Fruit fly (Drosophila melanogaster): Measurements from ENCODE around the gene CG3862.

CG3862 gene

DNA sequence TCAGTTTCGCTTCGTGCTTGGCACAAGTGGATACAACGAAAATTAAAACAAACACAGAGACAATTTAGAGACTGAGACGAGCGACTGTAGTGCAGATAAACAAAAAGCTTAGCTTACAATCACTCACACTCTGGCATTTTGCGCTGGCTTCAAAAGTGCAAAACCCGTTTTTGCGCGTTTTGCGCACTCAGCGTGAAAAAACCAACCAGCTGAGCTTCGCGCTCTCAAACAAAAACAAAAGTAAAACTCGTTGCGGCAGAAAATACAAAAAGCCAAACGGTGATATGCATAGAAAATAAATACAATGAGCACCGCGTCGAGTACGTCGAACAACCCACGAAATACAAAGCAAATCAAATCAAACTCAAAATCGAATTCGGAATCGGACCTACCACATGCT is 15.1 kb upstream of the CG3862 start:
- TF ChIP-seq br (GFP tag; optimal IDR thresholded peaks at IDR 0.05) (no peak), Rel (GFP tag; optimal IDR thresholded peaks at IDR 0.05) (no peak), Rel (tag; optimal IDR thresholded peaks at IDR 0.05) (no peak), CG9705 (GFP tag; optimal IDR thresholded peaks at IDR 0.05) (no peak), fru (GFP tag; optimal IDR thresholded peaks at IDR 0.05) (no peak), sage (GFP tag; optimal IDR thresholded peaks at IDR 0.05) (no peak), Vsx2 (GFP tag; optimal IDR thresholded peaks at IDR 0.05; ENCODE audit: partially characterized antibody) (no peak), Hnf4 (GFP tag; optimal IDR thresholded peaks at IDR 0.05) (no peak), N (GFP tag; optimal IDR thresholded peaks at IDR 0.05) (no peak), HLH106 (tag; optimal IDR thresholded peaks at IDR 0.05) (no peak), OdsH (GFP tag; optimal IDR thresholded peaks at IDR 0.05) (no peak), psq (GFP tag; optimal IDR thresholded peaks at IDR 0.05) (no peak), foxo (GFP tag; optimal IDR thresholded peaks at IDR 0.05) (no peak), Myc (optimal IDR thresholded peaks at IDR 0.05) (no peak), GATAd (GFP tag; optimal IDR thresholded peaks at IDR 0.05) (no peak), CrebA (GFP tag; optimal IDR thresholded peaks at IDR 0.05; ENCODE audit: borderline replicate concordance) (no peak), Hr78 (GFP tag; optimal IDR thresholded peaks at IDR 0.05) (no peak)

DNA sequence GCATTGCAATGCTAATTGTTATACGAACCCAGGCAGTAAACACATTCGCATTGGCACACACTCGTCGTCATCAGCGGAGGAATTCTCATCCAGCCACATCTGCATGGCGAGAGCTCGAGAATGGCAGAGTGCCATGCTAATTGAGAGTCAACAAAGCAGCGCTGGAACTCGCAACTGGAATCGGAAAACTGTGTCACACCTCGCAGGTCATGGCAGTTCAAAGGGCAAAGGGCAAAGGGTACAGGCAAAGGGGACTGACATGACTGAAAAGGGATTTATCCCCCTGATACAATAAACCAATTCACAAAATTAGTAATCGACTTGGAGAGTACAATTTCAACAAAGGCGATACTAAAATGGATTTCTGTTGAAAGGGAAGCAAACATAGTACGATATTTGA is 14.4 kb upstream of the CG3862 start:
- TF ChIP-seq h (GFP tag; optimal IDR thresholded peaks at IDR 0.05) (no peak), Hnf4 (GFP tag; optimal IDR thresholded peaks at IDR 0.05) (no peak), CrebA (GFP tag; optimal IDR thresholded peaks at IDR 0.05; ENCODE audit: borderline replicate concordance) (no peak), brk (GFP tag; optimal IDR thresholded peaks at IDR 0.05) (no peak)

DNA sequence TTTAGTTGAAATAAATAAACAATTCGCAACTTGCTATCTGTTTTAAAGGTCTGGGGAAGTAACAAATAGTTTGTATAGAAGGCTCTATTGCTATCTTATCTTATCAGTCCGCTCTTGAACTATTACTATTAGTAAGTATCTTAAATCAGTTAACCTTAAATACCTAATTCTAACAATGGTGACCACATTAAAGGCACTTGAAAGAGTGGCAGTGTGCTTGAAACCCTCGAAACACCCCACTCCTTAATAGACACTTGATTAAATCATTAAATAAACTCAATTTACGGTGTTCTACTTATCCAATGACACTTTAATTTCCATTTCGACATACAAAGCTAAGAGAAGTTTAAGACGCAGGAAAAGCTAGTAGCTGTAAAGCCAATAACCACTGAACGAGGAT is 13.1 kb upstream of the CG3862 start:
- no peak for TF ChIP-seq Abd-B (GFP tag; optimal IDR thresholded peaks at IDR 0.05)
- TF ChIP-seq sage (GFP tag; optimal IDR thresholded peaks at IDR 0.05), result no peak
- no peak for TF ChIP-seq foxo (GFP tag; optimal IDR thresholded peaks at IDR 0.05)
- TF ChIP-seq HLH106 (tag; optimal IDR thresholded peaks at IDR 0.05), result no peak
- no peak for TF ChIP-seq brk (GFP tag; optimal IDR thresholded peaks at IDR 0.05)
- no peak for TF ChIP-seq woc (GFP tag; optimal IDR thresholded peaks at IDR 0.05)
- no peak for TF ChIP-seq N (GFP tag; optimal IDR thresholded peaks at IDR 0.05)
- no peak for TF ChIP-seq CG9705 (GFP tag; optimal IDR thresholded peaks at IDR 0.05)
- no peak for TF ChIP-seq lola (GFP tag; optimal IDR thresholded peaks at IDR 0.05)
- TF ChIP-seq Hr83 (GFP tag; optimal IDR thresholded peaks at IDR 0.05; ENCODE audit: poor library complexity, severe bottlenecking), result no peak

DNA sequence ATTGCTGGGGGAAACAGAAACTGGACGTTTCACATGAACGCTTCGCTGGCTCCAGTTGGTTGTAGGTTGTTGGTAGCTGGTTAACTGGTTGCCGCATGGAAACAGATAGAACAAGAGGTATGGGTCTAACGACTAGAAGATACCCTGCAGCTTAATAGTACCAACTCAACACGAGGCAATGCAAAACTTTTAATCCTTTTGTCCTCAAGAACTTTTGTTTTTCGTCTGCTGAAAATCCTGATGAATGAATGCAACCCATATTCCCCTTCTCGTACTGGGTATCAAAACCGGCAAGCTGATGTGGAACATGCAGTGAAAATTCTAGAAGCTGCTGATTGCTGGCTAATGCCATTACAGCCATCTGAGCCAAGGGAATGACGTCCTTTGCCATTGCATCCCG is 12.3 kb upstream of the CG3862 start:
- TF ChIP-seq usp (GFP tag; optimal IDR thresholded peaks at IDR 0.05) (no peak), rgr (GFP tag; optimal IDR thresholded peaks at IDR 0.05) (peak; percentile 4), fru (GFP tag; optimal IDR thresholded peaks at IDR 0.05) (peak; percentile 46), OdsH (GFP tag; optimal IDR thresholded peaks at IDR 0.05) (peak; percentile 48), Myc (optimal IDR thresholded peaks at IDR 0.05) (no peak), foxo (GFP tag; optimal IDR thresholded peaks at IDR 0.05) (peak in 1 of 2 experiments; percentile 23), pan (optimal IDR thresholded peaks at IDR 0.05) (no peak), Hr83 (GFP tag; optimal IDR thresholded peaks at IDR 0.05; ENCODE audit: poor library complexity, severe bottlenecking) (no peak), GATAd (GFP tag; optimal IDR thresholded peaks at IDR 0.05) (no peak), Dif (GFP tag; optimal IDR thresholded peaks at IDR 0.05; ENCODE audit: partially characterized antibody) (no peak), Sp1 (GFP tag; optimal IDR thresholded peaks at IDR 0.05) (peak; percentile 7), h (GFP tag; optimal IDR thresholded peaks at IDR 0.05) (no peak), woc (GFP tag; optimal IDR thresholded peaks at IDR 0.05) (no peak), Mio (GFP tag; optimal IDR thresholded peaks at IDR 0.05) (no peak), sage (GFP tag; optimal IDR thresholded peaks at IDR 0.05) (no peak), Hr78 (GFP tag; optimal IDR thresholded peaks at IDR 0.05) (no peak), Rel (GFP tag; optimal IDR thresholded peaks at IDR 0.05) (no peak), Rel (tag; optimal IDR thresholded peaks at IDR 0.05) (no peak), dl (GFP tag; optimal IDR thresholded peaks at IDR 0.05; ENCODE audit: insufficient read depth in 1 of 2, partially characterized antibody in 2 of 2) (no peak), dmrt93B (GFP tag; optimal IDR thresholded peaks at IDR 0.05) (no peak), sv (GFP tag; optimal IDR thresholded peaks at IDR 0.05) (no peak), jim (GFP tag; optimal IDR thresholded peaks at IDR 0.05) (no peak), HLH106 (tag; optimal IDR thresholded peaks at IDR 0.05) (no peak), br (GFP tag; optimal IDR thresholded peaks at IDR 0.05) (peak; percentile 35), tai (GFP tag; optimal IDR thresholded peaks at IDR 0.05) (no peak), Jra (GFP tag; optimal IDR thresholded peaks at IDR 0.05) (no peak), CG9705 (GFP tag; optimal IDR thresholded peaks at IDR 0.05) (no peak), brk (GFP tag; optimal IDR thresholded peaks at IDR 0.05) (no peak), ey (GFP tag; optimal IDR thresholded peaks at IDR 0.05) (no peak), N (GFP tag; optimal IDR thresholded peaks at IDR 0.05) (no peak), Hnf4 (GFP tag; optimal IDR thresholded peaks at IDR 0.05) (no peak), psq (GFP tag; optimal IDR thresholded peaks at IDR 0.05) (peak; percentile 24), Vsx2 (GFP tag; optimal IDR thresholded peaks at IDR 0.05; ENCODE audit: partially characterized antibody) (no peak), dsf (GFP tag; optimal IDR thresholded peaks at IDR 0.05; ENCODE audit: borderline replicate concordance) (no peak), lola (GFP tag; optimal IDR thresholded peaks at IDR 0.05) (no peak), CrebA (GFP tag; optimal IDR thresholded peaks at IDR 0.05; ENCODE audit: borderline replicate concordance) (no peak), Dfd (GFP tag; optimal IDR thresholded peaks at IDR 0.05) (no peak), CG32264 (GFP tag; optimal IDR thresholded peaks at IDR 0.05) (no peak), Abd-B (GFP tag; optimal IDR thresholded peaks at IDR 0.05) (no peak)

All from whole organism, wandering third instar larva.